Worm (Caenorhabditis elegans): ENCODE results near the gene clc-12.

Gene clc-12

ce11 chrV:17014050-17014449 is 4.9 kb upstream of the clc-12 start, which contains the start of gene clc-13:
Gene clc-13 (plus strand): TSS chrV:17014408.
- TF ChIP-seq ceh-16 (tag; optimal IDR thresholded peaks at IDR 0.05) (no peak), unc-39 (tag; optimal IDR thresholded peaks at IDR 0.05) (no peak), jun-1 (tag; optimal IDR thresholded peaks at IDR 0.05) (peak; percentile 4), nhr-43 (tag; optimal IDR thresholded peaks at IDR 0.05; ENCODE audit: poor library complexity, severe bottlenecking) (no peak), elt-2 (tag; optimal IDR thresholded peaks at IDR 0.05) (peak; percentile 95), pqm-1 (tag; optimal IDR thresholded peaks at IDR 0.05) (peak; percentile 74)

DNA sequence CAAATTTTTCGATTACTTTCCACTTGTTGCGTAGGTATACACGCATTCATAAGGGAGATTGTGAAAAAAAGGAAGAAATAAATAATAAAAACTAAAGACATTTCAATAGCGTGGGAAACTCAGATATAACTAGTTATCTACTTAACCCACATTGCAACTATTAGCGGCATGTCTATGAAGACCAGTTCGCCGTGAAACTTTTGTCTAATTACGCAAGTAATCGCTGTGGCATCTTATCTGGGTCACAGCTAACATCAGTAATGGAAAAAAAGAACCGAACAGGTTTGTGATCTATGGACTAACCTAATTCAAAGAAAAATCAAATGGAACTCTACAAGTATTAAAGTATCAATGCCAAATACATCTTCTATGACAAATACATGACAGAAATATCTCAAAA is 4.0 kb upstream of the clc-12 start, which contains the start of gene clec-241:
Gene clec-241, minus strand, starts transcription at position 101 of the 400 bp plus-strand sequence.
- TF ChIP-seq nhr-25 (tag; optimal IDR thresholded peaks at IDR 0.05): no peak
- TF ChIP-seq ceh-9 (tag; optimal IDR thresholded peaks at IDR 0.05): no peak
- no peak for TF ChIP-seq jun-1 (tag; optimal IDR thresholded peaks at IDR 0.05)
- TF ChIP-seq nhr-28 (tag; optimal IDR thresholded peaks at IDR 0.05): no peak
- TF ChIP-seq snpc-4 (tag; optimal IDR thresholded peaks at IDR 0.05): no peak
- no peak for TF ChIP-seq hmg-11 (tag; optimal IDR thresholded peaks at IDR 0.05)
- TF ChIP-seq ztf-11 (tag; optimal IDR thresholded peaks at IDR 0.05): no peak
- no peak for TF ChIP-seq egl-27 (tag; optimal IDR thresholded peaks at IDR 0.05)
- no peak for TF ChIP-seq ztf-4 (tag; optimal IDR thresholded peaks at IDR 0.05)
- TF ChIP-seq ama-1 (optimal IDR thresholded peaks at IDR 0.05): no peak
- TF ChIP-seq lsy-12 (tag; optimal IDR thresholded peaks at IDR 0.05): no peak
- no peak for TF ChIP-seq unc-62 (GFP tag; optimal IDR thresholded peaks at IDR 0.05)
- no peak for TF ChIP-seq aly-2 (tag; optimal IDR thresholded peaks at IDR 0.05)
- TF ChIP-seq fkh-10 (GFP tag; optimal IDR thresholded peaks at IDR 0.05): no peak
- TF ChIP-seq mdl-1 (tag; optimal IDR thresholded peaks at IDR 0.05): no peak

DNA sequence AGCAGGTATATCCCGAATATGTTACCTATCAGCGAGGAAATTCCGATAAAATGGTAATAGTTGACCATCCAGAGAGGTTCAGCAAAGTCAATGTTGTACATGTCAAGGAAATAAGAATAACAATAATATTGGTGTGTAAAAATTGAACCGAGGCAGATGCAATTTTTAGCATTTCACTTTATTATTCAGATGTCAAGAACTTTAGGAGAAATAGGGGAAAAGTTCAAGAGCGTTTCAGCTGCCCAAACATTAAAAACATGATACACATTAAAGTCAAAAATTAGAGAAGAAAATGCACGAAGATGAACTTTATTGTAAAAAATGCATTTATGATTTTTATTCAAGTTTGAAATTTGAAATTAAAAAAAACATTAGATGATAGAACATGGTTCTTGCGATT is 886 bp downstream of the clc-12 start, which contains the start of gene sri-69:
Gene sri-69, minus strand, starts transcription at position 101 of the 400 bp plus-strand sequence.
- TF ChIP-seq mml-1 (tag; optimal IDR thresholded peaks at IDR 0.05) (no peak), fkh-10 (GFP tag; optimal IDR thresholded peaks at IDR 0.05) (no peak), nhr-25 (tag; optimal IDR thresholded peaks at IDR 0.05) (no peak), nhr-67 (tag; optimal IDR thresholded peaks at IDR 0.05) (no peak), R02D3.7 (tag; optimal IDR thresholded peaks at IDR 0.05) (no peak), elt-1 (tag; optimal IDR thresholded peaks at IDR 0.05) (no peak), nfya-1 (tag; optimal IDR thresholded peaks at IDR 0.05; ENCODE audit: insufficient read depth) (no peak), pqm-1 (tag; optimal IDR thresholded peaks at IDR 0.05) (no peak), daf-12 (tag; optimal IDR thresholded peaks at IDR 0.05) (no peak), snpc-4 (tag; optimal IDR thresholded peaks at IDR 0.05) (no peak), fos-1 (tag; optimal IDR thresholded peaks at IDR 0.05) (no peak), tbx-2 (tag; optimal IDR thresholded peaks at IDR 0.05) (no peak), eor-1 (tag; optimal IDR thresholded peaks at IDR 0.05) (no peak), hmg-11 (tag; optimal IDR thresholded peaks at IDR 0.05) (no peak), sea-2 (GFP tag; optimal IDR thresholded peaks at IDR 0.05) (no peak)

DNA sequence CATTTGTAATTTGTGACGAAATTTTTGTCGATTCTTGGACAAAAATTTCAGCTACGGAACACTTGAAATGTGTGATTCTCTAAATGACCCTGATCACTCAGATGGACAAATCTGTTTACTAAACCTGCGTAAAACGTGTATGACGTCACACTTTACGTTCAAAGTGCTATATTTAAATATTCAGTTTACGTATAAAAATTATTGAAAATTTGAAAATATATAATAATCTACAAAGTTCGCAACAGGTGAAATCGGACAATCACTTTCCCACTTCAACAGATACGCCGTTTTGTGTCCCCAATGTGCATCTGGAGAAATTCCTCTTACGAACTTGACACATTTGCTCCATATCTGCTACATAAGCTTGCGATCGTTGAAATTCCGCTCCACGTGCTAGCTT is 4.0 kb downstream of the clc-12 start, which contains the start of gene srh-131:
Gene srh-131, plus strand, starts transcription at position 301 of the 400 bp plus-strand sequence.
- no peak for TF ChIP-seq nhr-28 (tag; optimal IDR thresholded peaks at IDR 0.05)
- no peak for TF ChIP-seq snpc-4 (tag; optimal IDR thresholded peaks at IDR 0.05)
- TF ChIP-seq R02D3.7 (tag; optimal IDR thresholded peaks at IDR 0.05): no peak
- TF ChIP-seq zag-1 (tag; optimal IDR thresholded peaks at IDR 0.05): no peak
- TF ChIP-seq pha-4 (tag; optimal IDR thresholded peaks at IDR 0.05): no peak

ce11 chrV:17001167-17001566 is 8.0 kb downstream of the clc-12 start, which contains the start of gene sri-9:
Gene sri-9 (plus strand): TSS chrV:17001467.
- no peak for TF ChIP-seq mml-1 (tag; optimal IDR thresholded peaks at IDR 0.05)
- no peak for TF ChIP-seq tbx-2 (tag; optimal IDR thresholded peaks at IDR 0.05)
- TF ChIP-seq ztf-4 (tag; optimal IDR thresholded peaks at IDR 0.05): no peak
- TF ChIP-seq fos-1 (tag; optimal IDR thresholded peaks at IDR 0.05): no peak
- no peak for TF ChIP-seq elt-3 (tag; optimal IDR thresholded peaks at IDR 0.05)
- TF ChIP-seq unc-39 (tag; optimal IDR thresholded peaks at IDR 0.05): no peak
- no peak for TF ChIP-seq R02D3.7 (tag; optimal IDR thresholded peaks at IDR 0.05)
- TF ChIP-seq mdl-1 (tag; optimal IDR thresholded peaks at IDR 0.05): no peak
- no peak for TF ChIP-seq jun-1 (tag; optimal IDR thresholded peaks at IDR 0.05)
- TF ChIP-seq nhr-43 (tag; optimal IDR thresholded peaks at IDR 0.05; ENCODE audit: poor library complexity, severe bottlenecking): no peak

All from whole organism, L3 larva.